Worm (Caenorhabditis elegans) whole organism, early embryonic: ENCODE measurements around the gene F58A6.1.

ENCODE experiments used
- B0310.2 ChIP-seq: sonication (generic microtip); optimal IDR thresholded peaks from 2 replicates; lab custom pipeline; 2016; ENCODE audit warnings: mild to moderate bottlenecking, missing genetic modification characterization, missing compliant biosample characterization
- F13C5.2 ChIP-seq: sonication (generic microtip); optimal IDR thresholded peaks from 2 replicates; lab custom pipeline; 2017; ENCODE audit warnings: mild to moderate bottlenecking, missing genetic modification characterization, inconsistent platforms, missing compliant biosample characterization
- aly-1 ChIP-seq: sonication (generic microtip); optimal IDR thresholded peaks from 2 replicates; lab custom pipeline; 2016; ENCODE audit warnings: missing genetic modification characterization, missing compliant biosample characterization
- ama-1 ChIP-seq: fragments of 150-350 bp; optimal IDR thresholded peaks from 2 replicates; lab custom pipeline; 2014
- ceh-36 ChIP-seq: sonication (generic microtip); optimal IDR thresholded peaks from 2 replicates; lab custom pipeline; 2016; ENCODE audit warnings: missing genetic modification characterization, inconsistent platforms, missing compliant biosample characterization
- hmbx-1 ChIP-seq: sonication (generic microtip); optimal IDR thresholded peaks from 2 replicates; lab custom pipeline; 2016; ENCODE audit warnings: mild to moderate bottlenecking, missing genetic modification characterization, missing compliant biosample characterization
- hnd-1 ChIP-seq: sonication (generic microtip); optimal IDR thresholded peaks from 2 replicates; lab custom pipeline; 2016; ENCODE audit warnings: missing genetic modification characterization, missing compliant biosample characterization
- tbx-11 ChIP-seq: fragments of 200-800 bp; sonication (Bioruptor generic); IDR thresholded peaks from 2 replicates; pipeline ENCODE4 v1.3.6; 2022; ENCODE audit warnings: missing genetic modification characterization, missing compliant biosample characterization
- tbx-37 ChIP-seq: fragments of 200-800 bp; sonication (Bioruptor generic); conservative IDR thresholded peaks from 2 replicates; pipeline ENCODE4 v1.3.6; 2022; ENCODE audit warnings: missing genetic modification reagents, missing genetic modification characterization, missing compliant biosample characterization
- tra-4 ChIP-seq: sonication (generic microtip); optimal IDR thresholded peaks from 2 replicates; lab custom pipeline; 2017; ENCODE audit warnings: missing genetic modification characterization, missing compliant biosample characterization

DNA sequence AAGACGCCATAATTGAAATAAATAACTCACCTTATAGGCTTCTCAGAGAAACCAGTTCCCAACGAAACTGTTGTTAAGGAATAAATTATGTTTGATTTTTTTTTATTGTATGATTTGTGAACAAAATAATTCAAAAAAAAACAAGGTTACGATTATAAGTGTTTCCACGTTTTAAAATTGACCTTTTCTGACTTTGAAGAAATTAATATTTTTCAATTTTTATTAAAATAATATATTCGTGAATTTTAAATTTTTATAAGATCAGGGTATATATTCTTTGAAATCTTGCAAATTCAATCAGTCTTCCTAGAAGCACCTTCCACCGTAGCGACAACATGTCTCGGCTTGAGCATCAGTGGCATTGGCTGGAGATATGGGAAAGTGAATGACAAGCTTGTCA is 31.7 kb downstream of the F58A6.1 start, which contains the start of gene C27D6.3:
- TF ChIP-seq ama-1 (lab: Kevin White, UChicago) (no peak), tbx-37 (GFP tag; lab: Robert Waterston, UW) (no peak), ceh-36 (tag; lab: Kevin White, UChicago) (no peak), tbx-11 (GFP tag; lab: Robert Waterston, UW) (no peak), B0310.2 (no peak), aly-1 (no peak), hnd-1 (tag; lab: Kevin White, UChicago) (no peak), tra-4 (tag; lab: Kevin White, UChicago) (no peak), F13C5.2 (tag; lab: Kevin White, UChicago) (no peak), hmbx-1 (no peak)
